Worm (Caenorhabditis elegans) whole organism, L4 larva: Measurements from ENCODE around the gene cfz-2.
A peak's percentile ranks its signal among the peaks of the same experiment; 100 is the strongest.

Experiments used
- aha-1 ChIP-seq: fragments of 150-350 bp; peaks from one replicate; lab custom pipeline; 2014; ENCODE audit warnings: missing biosample characterization, missing genetic modification characterization
- arid-1 ChIP-seq: fragments of 200-800 bp; sonication (Bioruptor generic); conservative IDR thresholded peaks from 2 replicates; pipeline ENCODE4 v1.3.6; 2022; ENCODE audit warnings: missing genetic modification reagents, missing genetic modification characterization, missing compliant biosample characterization
- ceh-28 ChIP-seq: fragments of 150-350 bp; optimal IDR thresholded peaks from 2 replicates; lab custom pipeline; 2014; ENCODE audit warnings: missing biosample characterization, missing genetic modification reagents, missing genetic modification characterization
- ceh-82 ChIP-seq: sonication (generic microtip); optimal IDR thresholded peaks from 2 replicates; lab custom pipeline; 2017; ENCODE audit warnings: missing biosample characterization, missing genetic modification characterization
- ces-1 ChIP-seq: fragments of 150-350 bp; sonication (generic microtip); optimal IDR thresholded peaks from 4 replicates; lab custom pipeline; 2014; ENCODE audit warnings: missing biosample characterization, missing genetic modification reagents, missing genetic modification characterization
- cey-2 ChIP-seq: sonication (generic microtip); optimal IDR thresholded peaks from 3 replicates; lab custom pipeline; 2017; ENCODE audit warnings: missing genetic modification characterization, mild to moderate bottlenecking, missing compliant biosample characterization, antibody characterized with exemption, borderline replicate concordance; ENCODE audit not compliant: insufficient read depth
- ctbp-1 ChIP-seq: fragments of 200-800 bp; sonication (Bioruptor generic); IDR thresholded peaks from 2 replicates; pipeline ENCODE4 v1.3.6; 2022; ENCODE audit warnings: missing genetic modification reagents, missing genetic modification characterization, missing compliant biosample characterization
- dmd-6 ChIP-seq: fragments of 200-800 bp; sonication (Bioruptor generic); IDR thresholded peaks from 2 replicates; pipeline ENCODE4 v1.3.6; 2022; ENCODE audit warnings: missing genetic modification reagents, missing genetic modification characterization, missing compliant biosample characterization
- dmd-8 ChIP-seq: fragments of 200-800 bp; sonication (Bioruptor generic); IDR thresholded peaks from 2 replicates; pipeline ENCODE4 v1.3.6; 2022; ENCODE audit warnings: missing genetic modification characterization, missing compliant biosample characterization
- fos-1 ChIP-seq: fragments of 150-350 bp; optimal IDR thresholded peaks from 2 replicates; lab custom pipeline; 2014; ENCODE audit warnings: missing biosample characterization, missing genetic modification characterization
- gei-8 ChIP-seq: fragments of 200-800 bp; sonication (Bioruptor generic); optimal IDR thresholded peaks from 2 replicates; lab custom pipeline; 2018; ENCODE audit warnings: mild to moderate bottlenecking, missing genetic modification characterization, missing compliant biosample characterization
- hlh-11 ChIP-seq: fragments of 200-800 bp; sonication (Bioruptor generic); optimal IDR thresholded peaks from 2 replicates; lab custom pipeline; 2018; ENCODE audit warnings: mild to moderate bottlenecking, missing genetic modification characterization, missing compliant biosample characterization
- lin-1 ChIP-seq: fragments of 200-800 bp; sonication (Bioruptor generic); IDR thresholded peaks from 2 replicates; pipeline ENCODE4 v1.3.6; 2022; ENCODE audit warnings: missing genetic modification reagents, missing genetic modification characterization, missing compliant biosample characterization
- lir-3 ChIP-seq: sonication (generic microtip); optimal IDR thresholded peaks from 2 replicates; lab custom pipeline; 2016; ENCODE audit warnings: mild to moderate bottlenecking, missing genetic modification characterization, missing compliant biosample characterization
- mdl-1 ChIP-seq, 2 experiments: fragments of 150-350 bp in 1 of 2; sonication (generic microtip) in 1 of 2; optimal IDR thresholded peaks; 2 replicates each; lab custom pipeline; 2014 to 2017; ENCODE audit warnings: missing biosample characterization in 2 of 2, missing genetic modification characterization in 2 of 2
- mep-1 ChIP-seq: fragments of 150-350 bp; sonication (generic microtip); optimal IDR thresholded peaks from 3 replicates; lab custom pipeline; 2014; ENCODE audit warnings: missing biosample characterization, missing genetic modification characterization
- nhr-102 ChIP-seq: sonication (generic microtip); optimal IDR thresholded peaks from 2 replicates; lab custom pipeline; 2016; ENCODE audit warnings: mild to moderate bottlenecking, missing genetic modification characterization, moderate library complexity, missing compliant biosample characterization
- nhr-25 ChIP-seq: sonication (generic microtip); optimal IDR thresholded peaks from 2 replicates; lab custom pipeline; 2017; ENCODE audit warnings: missing genetic modification characterization, mild to moderate bottlenecking, missing compliant biosample characterization, antibody characterized with exemption, moderate library complexity, borderline replicate concordance; ENCODE audit not compliant: insufficient read depth
- nhr-28 ChIP-seq: fragments of 150-350 bp; optimal IDR thresholded peaks from 2 replicates; lab custom pipeline; 2014; ENCODE audit warnings: missing biosample characterization, missing genetic modification characterization
- nhr-41 ChIP-seq: fragments of 200-800 bp; sonication (Bioruptor generic); IDR thresholded peaks from 2 replicates; pipeline ENCODE4 v1.3.6; 2022; ENCODE audit warnings: missing genetic modification reagents, missing genetic modification characterization, missing compliant biosample characterization
- nhr-48 ChIP-seq: sonication (generic microtip); optimal IDR thresholded peaks from 2 replicates; lab custom pipeline; 2016; ENCODE audit warnings: mild to moderate bottlenecking, missing genetic modification characterization, missing compliant biosample characterization
- saeg-2 ChIP-seq: fragments of 200-800 bp; sonication (Bioruptor generic); IDR thresholded peaks from 2 replicates; pipeline ENCODE4 v1.3.6; 2022; ENCODE audit warnings: missing genetic modification reagents, missing genetic modification characterization, missing compliant biosample characterization
- skn-1 ChIP-seq: fragments of 150-350 bp; optimal IDR thresholded peaks from 2 replicates; lab custom pipeline; 2014; ENCODE audit warnings: missing biosample characterization, missing genetic modification characterization
- unc-62 ChIP-seq, 3 experiments: fragments of 150-350 bp in 1 of 3; sonication (generic microtip); optimal IDR thresholded peaks in 2 of 3; peaks in 1 of 3; 1 replicate in 1 of 3; 2 replicates in 2 of 3; lab custom pipeline; 2014 to 2017; ENCODE audit warnings: missing biosample characterization in 3 of 3, missing genetic modification characterization in 3 of 3, missing genetic modification reagents in 3 of 3, missing genotype in 1 of 3
- vab-7 ChIP-seq: fragments of 200-800 bp; sonication (Bioruptor generic); IDR thresholded peaks from 2 replicates; pipeline ENCODE4 v1.3.6; 2022; ENCODE audit warnings: missing genetic modification reagents, missing genetic modification characterization, missing compliant biosample characterization
- zfp-3 ChIP-seq: fragments of 200-800 bp; sonication (Bioruptor generic); conservative IDR thresholded peaks from 2 replicates; pipeline ENCODE4 v1.3.6; 2022; ENCODE audit warnings: missing genetic modification reagents, missing genetic modification characterization, missing compliant biosample characterization
- zip-2 ChIP-seq: fragments of 150-350 bp; optimal IDR thresholded peaks from 2 replicates; lab custom pipeline; 2014; ENCODE audit warnings: missing biosample characterization, missing genetic modification characterization
- ztf-11 ChIP-seq: fragments of 150-350 bp; optimal IDR thresholded peaks from 2 replicates; lab custom pipeline; 2014; ENCODE audit warnings: missing biosample characterization, missing genetic modification characterization
- ztf-7 ChIP-seq: fragments of 150-350 bp; optimal IDR thresholded peaks from 2 replicates; lab custom pipeline; 2014; ENCODE audit warnings: missing biosample characterization, missing genetic modification characterization

cfz-2 gene

DNA sequence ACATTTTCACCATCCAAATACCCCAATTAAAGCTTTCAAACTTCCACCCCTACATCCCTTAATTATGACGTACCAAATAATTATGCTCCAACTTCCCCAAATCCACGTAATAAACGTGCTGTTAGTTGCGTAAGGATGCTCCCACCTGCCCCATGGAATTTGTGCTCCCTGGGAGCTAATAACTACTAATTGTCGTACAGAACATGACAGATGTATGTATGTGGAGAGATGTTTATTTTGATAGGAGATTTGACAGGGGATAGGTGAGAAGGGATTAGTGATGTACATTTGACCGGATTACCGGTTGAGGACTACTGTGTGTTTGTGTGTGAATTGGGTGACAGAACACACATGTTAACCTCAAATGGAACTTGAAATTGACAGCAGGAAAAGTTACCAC is 5.1 kb upstream of the cfz-2 start:
- TF ChIP-seq nhr-28 (tag; lab: Kevin White, UChicago) (no peak), mep-1 (tag; lab: Kevin White, UChicago) (no peak), dmd-8 (no peak), vab-7 (GFP tag; lab: Robert Waterston, UW) (no peak), gei-8 (GFP tag; lab: Kevin White, UChicago) (no peak), dmd-6 (GFP tag; lab: Robert Waterston, UW) (no peak), cey-2 (tag; lab: Kevin White, UChicago) (no peak)

DNA sequence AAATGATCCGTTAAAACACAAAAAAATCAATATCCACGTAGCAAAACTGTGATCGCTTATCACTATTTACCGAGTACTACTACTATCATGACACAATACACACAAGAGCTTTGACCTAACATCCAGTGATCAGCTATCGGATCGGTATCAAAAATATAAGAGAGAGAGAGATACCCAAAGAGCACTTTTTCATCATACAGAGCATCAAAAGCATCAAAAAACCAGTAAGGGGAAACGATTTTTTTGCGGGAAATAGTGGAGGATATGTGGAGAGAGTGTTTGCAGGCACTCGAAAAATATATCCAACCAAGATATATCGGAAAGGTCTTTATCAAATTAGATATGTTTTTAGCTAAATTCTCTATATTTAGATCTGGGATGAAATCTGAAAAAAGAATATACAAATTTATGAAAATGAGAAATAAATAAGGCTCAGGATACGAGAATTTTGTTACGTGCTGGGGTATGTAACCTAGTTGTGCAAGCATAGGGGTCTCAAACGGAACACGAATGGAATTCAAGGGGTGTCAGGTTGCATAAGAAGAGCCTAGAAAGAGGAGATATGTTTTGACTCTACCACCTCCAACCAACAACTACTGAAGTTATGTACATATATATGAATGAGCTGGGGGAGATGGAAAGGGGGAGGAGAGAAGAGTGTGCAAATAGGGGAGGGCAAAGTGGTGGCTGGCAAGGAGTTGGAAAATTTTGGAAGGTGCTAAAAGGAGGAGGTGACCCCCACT is 584 bp upstream of the cfz-2 start:
- TF ChIP-seq nhr-41 (GFP tag; lab: Robert Waterston, UW), result no peak
- TF ChIP-seq unc-62 (GFP tag; optimal IDR thresholded peaks at IDR 0.05 in 1 of 2; lab: Kevin White, UChicago), result peak in 1 of 2 experiments; percentile 83
- TF ChIP-seq unc-62 (tag; optimal IDR thresholded peaks at IDR 0.05; lab: Kevin White, UChicago), result no peak
- TF ChIP-seq, all 104 proteins: peak for 1

DNA sequence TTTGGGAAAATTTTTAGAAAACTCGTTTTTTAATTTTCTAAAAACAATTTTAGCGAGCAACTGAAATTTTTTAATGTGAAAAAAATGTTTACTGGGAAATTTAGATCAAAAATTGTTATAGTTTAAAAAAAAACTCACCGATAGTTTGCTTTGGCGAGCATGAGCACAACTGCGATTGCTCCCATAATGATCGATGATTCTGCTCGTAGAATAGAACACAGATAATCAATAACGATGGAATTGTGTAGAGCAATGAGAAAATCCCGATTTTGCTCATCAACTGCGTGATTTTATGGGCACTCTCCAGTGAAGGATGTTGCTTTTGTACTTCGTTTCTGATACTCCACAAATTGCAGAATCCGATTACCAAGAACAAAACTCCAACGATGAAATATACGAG is 2.1 kb downstream of the cfz-2 start:
- TF ChIP-seq mdl-1 (tag; optimal IDR thresholded peaks at IDR 0.05; lab: Kevin White, UChicago), result no peak
- peak; percentile 81 for TF ChIP-seq aha-1 (tag; lab: Kevin White, UChicago)
- TF ChIP-seq ceh-82 (tag; lab: Kevin White, UChicago), result no peak
- no peak for TF ChIP-seq lin-1 (GFP tag; lab: Robert Waterston, UW)

DNA sequence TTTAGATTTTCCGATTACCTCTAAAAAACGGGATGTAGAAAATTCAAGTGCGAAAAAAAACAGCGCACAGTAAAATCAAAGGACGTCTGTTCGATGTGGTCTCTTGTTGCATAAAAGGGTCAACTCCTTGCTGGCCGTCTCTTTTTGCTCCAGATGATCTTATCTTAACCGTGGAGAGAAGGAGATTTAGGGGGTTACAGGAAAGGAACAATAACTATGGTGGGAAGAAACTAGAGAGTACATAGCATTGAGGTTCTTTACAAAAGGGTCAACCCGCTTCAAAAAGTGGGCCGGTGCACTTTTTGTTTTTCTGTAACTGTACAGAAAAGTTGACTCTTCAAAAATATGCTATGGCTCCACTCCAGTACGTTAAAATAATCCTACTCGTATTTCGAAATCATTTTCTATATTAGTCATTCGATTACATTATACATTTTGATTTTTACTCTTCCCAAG is 13.1 kb downstream of the cfz-2 start, which contains the start of the genes T20D4.19 and srj-9:
T20D4.19 (minus strand) TSS at position 101 of the 456 bp plus-strand sequence.
srj-9 (plus strand) TSS at position 406 of the 456 bp plus-strand sequence.
- TF ChIP-seq nhr-48 (tag; lab: Kevin White, UChicago) (no peak), fos-1 (tag; lab: Kevin White, UChicago) (no peak), unc-62 (GFP tag; optimal IDR thresholded peaks at IDR 0.05 in 1 of 2; lab: Kevin White, UChicago) (peak in 1 of 2 experiments; percentile 51), unc-62 (tag; optimal IDR thresholded peaks at IDR 0.05; lab: Kevin White, UChicago) (no peak)
- TF ChIP-seq, all 104 proteins: peak for 1

DNA sequence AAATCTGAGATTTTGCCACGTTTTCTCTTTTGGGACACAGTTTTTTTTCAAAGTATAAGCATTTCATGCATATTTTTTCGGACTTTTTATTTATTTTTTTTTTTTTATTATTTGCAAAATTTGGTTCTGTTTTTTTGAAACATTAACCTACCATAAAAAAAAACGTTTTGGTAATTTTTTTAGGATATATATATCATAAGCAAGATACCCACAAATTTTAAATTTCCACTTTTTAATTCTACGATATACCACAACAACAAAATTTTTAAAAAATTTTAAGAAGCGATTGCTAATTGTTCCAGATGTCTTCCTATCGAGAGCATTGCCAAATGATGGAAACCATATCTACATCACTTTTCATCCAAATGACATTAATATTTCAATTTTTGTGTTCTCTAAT is 16.0 kb downstream of the cfz-2 start, which contains the start of gene srab-20:
srab-20 (plus strand) TSS at position 301 of the 400 bp plus-strand sequence.
- TF ChIP-seq ceh-28 (tag; lab: Kevin White, UChicago), result no peak
- no peak for TF ChIP-seq ces-1
- TF ChIP-seq skn-1 (tag; lab: Kevin White, UChicago), result no peak
- TF ChIP-seq lir-3 (tag; lab: Kevin White, UChicago), result no peak
- no peak for TF ChIP-seq ceh-82 (tag; lab: Kevin White, UChicago)
- no peak for TF ChIP-seq ztf-7 (tag; lab: Kevin White, UChicago)
- TF ChIP-seq nhr-25 (tag; lab: Kevin White, UChicago), result no peak
- no peak for TF ChIP-seq ctbp-1
- TF ChIP-seq nhr-102, result no peak
- TF ChIP-seq saeg-2 (GFP tag; lab: Robert Waterston, UW), result no peak
- TF ChIP-seq zip-2, result no peak
- TF ChIP-seq zfp-3 (GFP tag; lab: Robert Waterston, UW), result no peak
- no peak for TF ChIP-seq hlh-11

DNA sequence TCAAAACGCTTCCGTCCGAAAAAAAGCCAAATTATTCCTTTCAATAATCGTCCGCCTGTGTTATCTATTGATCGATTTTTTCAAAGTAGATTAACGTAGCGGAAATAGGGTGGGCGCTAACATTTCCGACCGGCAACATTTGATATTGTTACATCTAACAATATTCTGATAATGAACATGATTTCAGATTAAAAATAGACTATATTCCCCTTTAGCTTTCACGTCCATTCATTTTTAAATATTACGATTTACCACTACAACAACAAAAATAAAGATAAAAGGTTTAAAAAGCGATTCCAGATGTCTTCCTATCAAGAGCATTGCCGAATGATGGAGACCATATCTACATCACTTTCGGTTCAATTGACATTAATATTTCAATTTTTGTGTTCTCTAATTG is 18.6 kb downstream of the cfz-2 start, which contains the start of gene srab-22:
srab-22 (plus strand) TSS at position 301 of the 400 bp plus-strand sequence.
- TF ChIP-seq ztf-11 (tag; lab: Kevin White, UChicago), result no peak
- no peak for TF ChIP-seq arid-1 (GFP tag; lab: Robert Waterston, UW)
- peak in 1 of 2 experiments; percentile 14 for TF ChIP-seq unc-62 (GFP tag; optimal IDR thresholded peaks at IDR 0.05 in 1 of 2; lab: Kevin White, UChicago)
- no peak for TF ChIP-seq unc-62 (tag; optimal IDR thresholded peaks at IDR 0.05; lab: Kevin White, UChicago)
- TF ChIP-seq, all 104 proteins: peak for 1
